Fruit fly (Drosophila melanogaster): ENCODE data around the gene CG13895.
A peak's percentile ranks its signal among the peaks of the same experiment; 100 is the strongest.

The CG13895 gene

DNA sequence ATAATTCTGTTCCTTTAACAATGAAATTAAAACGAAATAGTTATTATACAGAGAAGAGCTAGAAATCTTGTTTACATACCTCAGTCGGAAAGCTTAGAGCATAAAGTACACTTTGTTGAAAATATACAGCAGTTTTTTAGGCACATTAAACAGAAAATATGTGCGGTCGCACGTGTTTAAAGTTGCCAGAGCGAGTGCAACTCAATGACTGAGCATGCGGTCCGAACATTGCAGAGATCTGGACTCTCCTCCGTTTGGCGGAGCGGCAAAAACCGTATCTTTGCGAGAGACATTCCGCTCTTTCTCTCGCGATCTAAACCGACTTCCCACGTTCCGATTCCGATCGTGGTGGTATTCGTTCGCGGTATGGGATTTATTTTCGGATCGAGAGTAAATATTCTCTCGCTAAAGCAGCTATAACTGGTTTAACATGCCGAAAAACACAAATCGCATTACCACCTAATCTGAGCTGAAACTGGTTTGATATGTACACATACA is at the start of gene CG13895:
Gene CG13895, minus strand, starts transcription at position 214 of the 498 bp plus-strand sequence.
- TF ChIP-seq CG17801 (GFP tag; optimal IDR thresholded peaks at IDR 0.05; ENCODE audit: partially characterized antibody), result no peak

DNA sequence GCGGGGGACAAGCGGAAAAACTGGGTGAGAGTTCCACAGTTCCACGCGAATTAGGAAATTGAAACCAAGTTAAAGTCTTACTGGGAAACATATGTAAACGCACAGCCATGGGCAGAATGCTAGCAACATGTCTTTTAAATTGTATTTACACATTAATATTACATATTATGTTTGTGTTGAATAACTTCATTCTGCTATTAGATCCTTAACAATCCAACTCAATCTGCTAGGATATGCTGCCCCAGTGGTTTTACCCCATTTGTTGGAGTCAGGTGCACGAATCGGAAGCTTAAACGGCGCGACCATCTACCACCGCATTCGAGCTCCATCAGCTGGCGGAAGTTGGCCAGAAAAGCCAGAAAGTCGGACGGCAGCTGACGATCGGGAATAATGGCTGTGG is 48.4 kb upstream of the CG13895 start:
- no peak for TF ChIP-seq CG17801 (GFP tag; optimal IDR thresholded peaks at IDR 0.05; ENCODE audit: partially characterized antibody)

DNA sequence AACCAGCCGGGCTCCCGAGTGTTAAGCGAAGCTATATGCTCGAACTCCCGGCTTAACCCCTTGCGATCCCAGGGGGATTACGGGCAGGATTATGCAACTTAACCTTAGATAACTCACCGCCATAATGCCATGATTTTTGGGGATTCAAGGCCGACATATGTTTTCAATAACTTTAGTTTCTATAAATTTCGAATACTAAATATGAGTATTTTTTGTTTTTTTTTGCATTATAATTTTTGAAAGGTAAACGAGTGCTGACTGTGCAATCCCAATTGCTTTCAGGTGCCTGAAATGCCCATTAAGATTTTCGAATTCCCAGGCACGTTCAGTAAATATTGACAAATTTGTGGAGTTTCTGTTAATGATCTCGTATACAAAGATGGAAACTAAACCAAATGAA is 47.3 kb upstream of the CG13895 start, which contains the start of gene hng3:
Gene hng3, minus strand, starts transcription at position 231 of the 400 bp plus-strand sequence.
- no peak for TF ChIP-seq CG17801 (GFP tag; optimal IDR thresholded peaks at IDR 0.05; ENCODE audit: partially characterized antibody)

DNA sequence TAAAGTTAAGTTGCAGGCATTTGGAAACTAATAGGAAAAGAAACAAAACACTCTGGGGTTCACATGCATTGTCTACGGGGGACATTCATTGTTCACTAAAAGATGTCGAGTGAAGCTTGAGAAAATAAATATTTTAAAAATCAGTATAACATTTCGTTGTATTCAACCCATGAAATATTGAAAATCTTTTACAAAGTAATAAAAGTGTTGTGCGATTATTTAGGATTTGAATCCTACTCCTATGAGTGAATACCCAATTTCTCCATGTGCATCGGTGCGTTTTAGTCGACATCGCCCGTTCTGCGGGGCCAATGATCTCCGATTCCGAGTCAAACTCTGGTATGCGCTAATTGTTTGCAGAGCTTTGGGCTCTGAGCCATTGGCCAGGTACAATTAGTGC is 46.6 kb upstream of the CG13895 start:
- no peak for TF ChIP-seq CG17801 (GFP tag; optimal IDR thresholded peaks at IDR 0.05; ENCODE audit: partially characterized antibody)

DNA sequence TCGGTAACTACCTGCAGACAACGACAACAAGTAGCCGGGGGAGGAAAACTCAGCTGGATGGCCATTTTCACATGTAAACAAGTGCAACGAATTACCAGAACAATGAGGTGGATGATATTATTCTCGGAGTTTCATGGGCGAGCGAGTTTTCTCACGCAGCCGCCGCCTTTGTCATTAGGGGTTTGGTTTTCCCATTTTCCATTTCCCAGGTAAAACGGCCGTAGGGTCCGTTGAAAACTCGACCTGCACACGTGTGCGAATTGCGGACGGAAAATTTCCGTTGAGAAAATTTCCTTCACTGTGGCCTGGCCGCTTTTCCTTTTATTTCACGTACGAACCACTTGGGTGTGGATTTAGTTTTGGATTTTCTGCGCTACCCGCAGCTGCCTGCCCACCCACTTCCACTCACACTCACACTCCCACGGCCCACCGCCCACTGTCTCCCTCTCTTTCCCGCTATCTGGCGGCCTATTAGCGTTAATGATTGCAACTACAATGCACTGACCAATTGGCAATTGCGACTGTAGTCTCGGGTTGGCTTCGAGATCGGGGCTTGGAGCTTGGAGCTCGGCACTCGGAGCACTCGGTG is 45.7 kb upstream of the CG13895 start:
- no peak for TF ChIP-seq CG17801 (GFP tag; optimal IDR thresholded peaks at IDR 0.05; ENCODE audit: partially characterized antibody)

DNA sequence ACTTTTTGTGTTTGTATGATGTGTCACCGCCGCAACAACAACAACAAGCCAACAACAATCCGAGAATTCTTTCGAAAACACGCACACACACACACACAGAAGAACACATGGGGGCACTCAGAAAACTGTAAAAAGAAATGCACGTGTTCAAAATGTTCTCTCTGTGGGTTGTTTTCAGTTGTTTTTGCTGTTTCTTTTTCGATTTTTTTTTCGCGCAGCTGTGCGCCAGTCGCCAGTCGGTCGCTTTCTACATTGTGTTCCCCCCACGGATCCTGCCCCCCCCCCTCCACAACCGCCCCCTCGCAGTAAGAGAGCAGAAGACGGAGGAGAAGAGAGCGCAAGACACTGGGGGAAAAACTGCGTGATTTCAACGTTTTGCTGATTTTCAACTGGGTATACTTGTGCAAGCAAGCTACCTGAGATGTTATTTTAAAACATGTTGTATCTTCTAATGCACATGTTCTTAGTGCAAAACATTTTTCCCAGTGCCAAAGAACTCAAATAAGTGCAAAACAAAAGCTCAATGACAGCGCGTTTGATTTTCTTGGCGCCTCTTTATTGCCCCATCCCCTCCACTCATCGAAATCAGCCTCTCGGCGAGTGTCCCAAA is 43.6 kb upstream of the CG13895 start:
- TF ChIP-seq CG17801 (GFP tag; optimal IDR thresholded peaks at IDR 0.05; ENCODE audit: partially characterized antibody), result peak; percentile 80

DNA sequence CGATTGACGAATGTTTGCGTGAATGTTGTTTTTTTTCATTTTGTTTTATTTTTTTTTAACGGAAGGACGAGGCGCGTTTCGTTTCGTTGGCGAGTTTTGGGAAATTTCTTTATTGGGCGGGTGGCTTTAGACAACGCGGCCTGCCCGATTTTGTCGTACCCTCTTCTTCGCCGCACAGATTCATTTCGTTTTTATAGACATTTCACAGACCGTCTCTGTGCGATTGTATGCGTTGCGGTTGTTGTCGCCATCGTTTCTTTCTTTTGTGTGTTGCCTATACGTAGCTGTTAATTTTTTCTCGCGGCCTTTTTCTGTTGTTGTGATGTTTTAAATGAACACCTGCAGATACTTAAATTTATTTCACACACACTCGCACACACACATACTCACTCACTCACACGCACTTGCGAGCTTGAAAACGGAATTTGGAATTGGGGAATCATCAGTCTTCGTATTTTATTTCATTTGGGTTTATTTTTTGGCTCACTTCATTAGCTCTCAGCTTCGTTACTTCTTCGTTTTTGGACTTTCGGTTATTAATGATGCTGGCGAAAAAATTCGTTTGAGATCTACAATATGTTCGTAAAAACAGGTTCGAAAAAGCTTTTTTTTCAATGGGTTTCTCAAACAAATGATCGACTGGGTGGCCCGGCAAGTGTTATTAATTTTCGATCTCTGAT is 42.7 kb upstream of the CG13895 start:
- no peak for TF ChIP-seq CG17801 (GFP tag; optimal IDR thresholded peaks at IDR 0.05; ENCODE audit: partially characterized antibody)

DNA sequence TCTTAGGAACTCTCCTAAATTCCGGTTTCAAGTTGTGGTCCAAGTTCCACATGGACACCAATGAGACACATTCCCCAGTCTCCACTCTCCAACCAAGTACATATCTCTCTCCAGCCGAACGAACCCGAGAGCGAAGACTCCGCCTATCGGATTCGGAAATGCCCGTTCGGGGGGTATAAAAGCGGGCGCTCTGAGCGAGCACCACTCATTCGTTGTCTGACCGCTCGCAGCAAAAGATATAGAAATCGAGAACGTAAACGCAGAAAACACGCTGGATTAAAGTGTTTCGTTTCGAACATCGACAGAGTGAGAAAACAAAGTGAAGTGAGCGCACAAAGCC is 41.2 kb upstream of the CG13895 start, which contains the start of gene emc:
Gene emc, plus strand, starts transcription at position 202 of the 340 bp plus-strand sequence.
- peak; percentile 89 for TF ChIP-seq CG17801 (GFP tag; optimal IDR thresholded peaks at IDR 0.05; ENCODE audit: partially characterized antibody)

DNA sequence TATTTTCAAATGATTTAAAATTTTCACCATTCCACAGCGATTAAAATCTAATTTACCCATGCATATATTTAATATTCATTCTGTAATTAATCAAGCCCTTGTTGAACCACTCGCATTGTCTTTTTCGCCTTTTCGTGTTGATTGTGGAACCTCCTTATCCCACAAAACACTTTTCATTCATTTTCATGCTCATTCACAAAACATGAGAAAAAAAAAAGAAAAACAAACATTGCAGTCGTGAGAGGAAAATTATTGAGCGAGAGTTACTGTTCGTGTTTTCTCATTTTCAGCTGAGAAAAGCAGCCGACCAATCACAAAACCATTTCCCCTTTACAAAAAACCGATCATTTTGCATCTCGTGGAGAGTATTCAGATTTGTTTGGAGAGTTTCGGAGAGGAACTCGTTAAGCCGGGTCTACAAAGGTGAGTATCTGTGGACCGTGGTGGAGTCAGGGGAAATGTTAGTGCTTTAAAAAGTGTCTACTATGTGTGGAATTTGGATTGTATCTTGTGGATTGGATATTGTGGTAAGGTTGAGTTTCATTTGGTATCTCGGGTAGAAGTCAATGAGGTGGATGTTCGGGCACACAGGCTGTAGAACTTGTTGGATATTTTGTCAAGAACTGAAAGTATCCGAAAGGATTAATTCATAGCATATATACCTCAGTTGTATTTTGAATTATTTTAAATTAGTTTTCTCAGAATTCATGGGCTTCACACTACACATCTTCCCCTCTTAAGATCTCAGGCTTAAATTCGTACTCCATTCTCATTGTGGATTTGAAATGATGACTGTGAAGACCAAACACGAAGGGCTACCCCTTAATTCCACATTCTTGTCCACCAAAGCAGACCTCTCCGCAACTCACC is 40.6 kb upstream of the CG13895 start:
- no peak for TF ChIP-seq CG17801 (GFP tag; optimal IDR thresholded peaks at IDR 0.05; ENCODE audit: partially characterized antibody)

DNA sequence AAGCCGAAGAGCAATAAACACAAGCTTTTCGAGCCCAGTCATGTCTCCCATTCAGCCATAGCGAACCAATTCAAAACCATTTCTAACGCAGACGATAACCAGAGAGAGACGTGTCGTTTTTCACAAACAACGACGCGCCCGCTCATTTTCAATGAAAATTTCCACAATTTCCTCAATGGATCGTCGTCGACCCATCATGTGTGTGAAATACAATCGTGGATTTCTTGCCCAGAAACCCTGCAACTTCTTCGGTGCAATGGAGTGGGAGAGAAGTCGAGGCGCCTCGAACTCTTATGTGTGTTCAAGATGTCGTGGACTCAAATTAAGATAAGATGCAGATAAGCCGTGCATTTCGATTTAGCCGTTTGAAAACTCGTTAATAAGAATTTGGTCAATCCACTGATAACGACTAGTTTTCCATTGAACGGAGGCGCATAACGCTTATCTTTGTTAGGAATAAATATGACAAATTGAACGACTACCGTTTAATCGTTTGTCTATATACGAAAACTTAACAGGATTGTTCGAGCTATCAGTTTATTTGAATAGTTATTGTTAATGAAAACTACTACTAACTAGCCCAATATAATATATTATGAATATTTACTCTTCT is 39.8 kb upstream of the CG13895 start:
- no peak for TF ChIP-seq CG17801 (GFP tag; optimal IDR thresholded peaks at IDR 0.05; ENCODE audit: partially characterized antibody)

DNA sequence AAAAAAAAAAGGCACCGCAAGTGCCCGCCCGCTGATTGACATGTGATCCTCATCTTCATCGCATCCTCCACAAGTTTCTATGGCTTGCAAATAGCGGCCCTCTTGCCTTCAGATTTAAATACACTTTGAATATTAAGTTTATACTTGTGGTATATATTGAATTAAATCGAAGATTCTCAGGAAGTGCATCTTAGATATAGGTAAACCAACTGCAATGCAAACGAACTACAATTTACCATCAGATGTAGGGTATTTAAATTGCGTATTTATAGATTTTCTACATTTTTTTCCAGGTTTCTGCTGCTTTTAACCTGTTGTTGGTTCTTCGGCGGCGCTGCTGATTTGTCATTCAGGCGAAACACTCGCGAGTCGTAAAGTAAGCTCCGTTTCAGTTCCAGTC is 39.0 kb upstream of the CG13895 start:
- TF ChIP-seq CG17801 (GFP tag; optimal IDR thresholded peaks at IDR 0.05; ENCODE audit: partially characterized antibody), result no peak

DNA sequence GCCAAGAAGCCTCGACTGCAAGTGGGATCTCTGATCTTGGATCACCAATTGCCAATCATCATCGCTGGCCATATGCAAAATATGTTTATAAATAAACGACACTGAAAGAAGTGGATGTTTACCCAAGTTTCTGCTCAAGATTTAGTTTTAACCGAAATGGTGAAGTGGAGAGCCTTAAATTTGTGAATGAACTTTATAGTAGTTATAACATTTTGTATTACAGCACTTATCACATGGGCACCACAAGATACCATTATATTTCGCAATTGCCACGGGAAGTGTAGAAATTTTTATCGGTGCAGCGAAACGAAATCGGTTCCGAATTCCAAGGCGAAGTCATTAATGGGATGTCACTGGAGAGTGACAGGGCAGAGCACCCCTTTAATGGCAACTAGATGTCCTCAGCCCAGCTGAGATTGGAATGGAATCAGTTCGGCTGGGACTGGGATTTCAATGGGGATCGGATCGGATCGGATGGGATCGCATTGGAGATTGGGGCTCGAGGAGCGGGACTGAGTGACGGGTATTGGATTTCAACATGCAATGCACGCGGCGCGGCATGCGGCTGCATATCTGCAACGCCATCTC is 38.4 kb upstream of the CG13895 start:
- no peak for TF ChIP-seq CG17801 (GFP tag; optimal IDR thresholded peaks at IDR 0.05; ENCODE audit: partially characterized antibody)

DNA sequence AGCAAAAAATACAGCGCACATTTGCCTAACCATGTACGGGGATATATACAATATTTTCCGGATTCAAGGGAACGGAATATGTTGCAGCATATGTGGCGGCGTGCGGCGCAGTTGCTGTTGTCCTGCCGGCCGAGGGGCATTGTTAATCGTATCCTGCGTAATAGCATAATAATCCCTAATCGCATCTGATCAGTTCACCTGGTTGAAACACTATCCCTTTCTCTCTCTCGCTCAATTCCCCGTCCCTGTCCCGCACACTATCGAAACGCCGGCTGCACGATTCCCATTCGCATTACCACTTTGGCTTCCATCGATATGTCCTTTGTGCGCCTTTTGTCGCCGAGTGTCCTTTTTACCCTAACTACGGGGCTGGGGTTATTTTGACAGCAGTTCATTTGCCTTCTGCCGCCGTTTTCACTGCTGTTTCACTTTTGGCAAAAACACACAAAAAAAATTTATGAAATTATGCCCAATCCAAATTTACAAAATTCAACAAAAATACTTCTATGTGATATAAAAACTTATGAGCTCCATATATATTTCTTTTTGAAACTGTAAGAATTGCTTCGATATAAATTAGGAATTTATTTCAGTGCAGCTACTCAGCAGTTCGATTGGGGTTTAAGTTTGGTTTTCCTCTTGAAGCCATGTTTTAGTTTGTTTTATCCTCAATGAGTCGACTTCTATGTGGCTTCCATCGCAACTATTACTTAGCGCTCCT is 37.4 kb upstream of the CG13895 start:
- no peak for TF ChIP-seq CG17801 (GFP tag; optimal IDR thresholded peaks at IDR 0.05; ENCODE audit: partially characterized antibody)

DNA sequence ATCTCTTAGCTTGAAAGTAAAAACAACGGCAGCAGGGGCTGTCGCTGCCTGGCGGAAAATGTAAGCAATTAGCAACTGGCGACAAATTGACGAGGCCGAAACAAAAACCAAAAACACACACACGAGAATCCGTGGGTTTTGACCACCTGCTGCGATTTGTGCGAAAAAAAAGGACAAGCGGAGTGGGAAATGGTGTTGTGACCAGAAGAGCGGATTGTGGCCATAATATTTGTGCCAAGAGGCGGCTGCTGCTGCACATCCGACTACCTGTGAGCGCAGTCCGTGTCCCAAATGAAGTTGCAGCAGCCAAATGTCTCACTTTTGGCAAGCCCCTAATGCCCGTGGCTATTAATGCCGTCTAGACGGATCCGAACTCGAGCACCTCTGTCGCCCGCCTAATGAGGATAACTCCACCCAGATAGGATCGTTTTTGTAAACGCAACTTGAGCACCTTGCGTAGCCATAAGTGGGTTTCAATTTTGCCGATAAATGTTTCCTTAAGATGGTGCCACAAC is 36.3 kb upstream of the CG13895 start:
- no peak for TF ChIP-seq CG17801 (GFP tag; optimal IDR thresholded peaks at IDR 0.05; ENCODE audit: partially characterized antibody)

All from ovary, adult (tissue).